Worm (Caenorhabditis elegans) whole organism, young adult: ENCODE measurements around the gene pals-20.
A peak's percentile ranks its signal among the peaks of the same experiment; 100 is the strongest.

Experiments used
- B0019.2 ChIP-seq: fragments of 200-800 bp; sonication (Bioruptor generic); conservative IDR thresholded peaks from 2 replicates; pipeline ENCODE4 v1.3.6; 2022; ENCODE audit warnings: missing genetic modification reagents, missing genetic modification characterization, missing compliant biosample characterization
- B0336.3 ChIP-seq: fragments of 200-800 bp; sonication (Bioruptor generic); IDR thresholded peaks from 2 replicates; pipeline ENCODE4 v1.3.6; 2022; ENCODE audit warnings: missing genetic modification characterization, missing compliant biosample characterization
- C17E4.6 ChIP-seq: fragments of 200-800 bp; sonication (Bioruptor generic); IDR thresholded peaks from 2 replicates; pipeline ENCODE4 v1.3.6; 2022; ENCODE audit warnings: missing genetic modification reagents, missing genetic modification characterization, missing compliant biosample characterization
- F22D6.2 ChIP-seq: sonication (generic microtip); optimal IDR thresholded peaks from 2 replicates; lab custom pipeline; 2016; ENCODE audit warnings: mild to moderate bottlenecking, missing genetic modification characterization, missing compliant biosample characterization
- F52B5.7 ChIP-seq: sonication (generic microtip); optimal IDR thresholded peaks from 2 replicates; lab custom pipeline; 2016; ENCODE audit warnings: mild to moderate bottlenecking, missing genetic modification characterization, missing compliant biosample characterization
- Y53F4B.3 ChIP-seq: fragments of 200-800 bp; sonication (Bioruptor generic); IDR thresholded peaks from 2 replicates; pipeline ENCODE4 v1.3.6; 2022; ENCODE audit warnings: missing genetic modification reagents, missing genetic modification characterization, missing compliant biosample characterization
- Y53G8AR.9 ChIP-seq: fragments of 200-800 bp; sonication (Bioruptor generic); conservative IDR thresholded peaks from 2 replicates; pipeline ENCODE4 v1.3.6; 2022; ENCODE audit warnings: missing genetic modification reagents, missing genetic modification characterization, missing compliant biosample characterization
- Y95B8A.8 ChIP-seq: fragments of 200-800 bp; sonication (Bioruptor generic); IDR thresholded peaks from 2 replicates; pipeline ENCODE4 v1.3.6; 2022; ENCODE audit warnings: missing genetic modification reagents, missing genetic modification characterization, missing compliant biosample characterization
- akir-1 ChIP-seq: fragments of 200-800 bp; sonication (Bioruptor generic); optimal IDR thresholded peaks from 2 replicates; lab custom pipeline; 2018; ENCODE audit warnings: mild to moderate bottlenecking, missing genetic modification characterization, moderate library complexity, missing compliant biosample characterization
- ama-1 ChIP-seq, 3 experiments: fragments of 150-350 bp in 1 of 3; sonication (generic microtip) in 2 of 3; optimal IDR thresholded peaks; 2 replicates each; lab custom pipeline; 2014 to 2018; ENCODE audit warnings: missing biosample characterization in 2 of 3, missing genetic modification characterization in 2 of 3, missing genetic modification reagents in 2 of 3
- attf-3 ChIP-seq: fragments of 200-800 bp; sonication (Bioruptor generic); conservative IDR thresholded peaks from 2 replicates; pipeline ENCODE4 v1.3.6; 2022; ENCODE audit warnings: missing genetic modification reagents, missing genetic modification characterization, missing compliant biosample characterization
- cebp-1 ChIP-seq, 2 experiments: fragments of 200-800 bp in 1 of 2; sonication (Bioruptor generic) in 1 of 2; sonication (generic microtip) in 1 of 2; IDR thresholded peaks in 1 of 2; optimal IDR thresholded peaks in 1 of 2; 2 replicates each; pipeline versions ENCODE4 v1.3.6 to Lab custom; 2017 to 2022; ENCODE audit warnings: missing compliant biosample characterization in 2 of 2, missing genetic modification characterization in 2 of 2, mild to moderate bottlenecking in 1 of 2, missing genetic modification reagents in 1 of 2, moderate library complexity in 1 of 2
- ceh-79 ChIP-seq: sonication (generic microtip); optimal IDR thresholded peaks from 2 replicates; lab custom pipeline; 2017; ENCODE audit warnings: mild to moderate bottlenecking, missing genetic modification characterization, missing compliant biosample characterization
- chd-7 ChIP-seq: sonication (generic microtip); optimal IDR thresholded peaks from 2 replicates; lab custom pipeline; 2016; ENCODE audit warnings: mild to moderate bottlenecking, missing genetic modification characterization, moderate library complexity, missing compliant biosample characterization
- dox-1 ChIP-seq: fragments of 200-800 bp; sonication (Bioruptor generic); IDR thresholded peaks from 2 replicates; pipeline ENCODE4 v1.3.6; 2022; ENCODE audit warnings: missing genetic modification reagents, missing genetic modification characterization, missing compliant biosample characterization
- dpl-1 ChIP-seq: fragments of 150-350 bp; optimal IDR thresholded peaks from 2 replicates; lab custom pipeline; 2014; ENCODE audit warnings: missing biosample characterization, missing genetic modification reagents, missing genetic modification characterization
- egrh-3 ChIP-seq: fragments of 200-800 bp; sonication (Bioruptor generic); IDR thresholded peaks from 2 replicates; pipeline ENCODE4 v1.3.6; 2022; ENCODE audit warnings: missing genetic modification reagents, missing genetic modification characterization, missing compliant biosample characterization
- ekl-4 ChIP-seq: fragments of 200-800 bp; sonication (Bioruptor generic); IDR thresholded peaks from 2 replicates; pipeline ENCODE4 v1.3.6; 2022; ENCODE audit warnings: missing genetic modification reagents, missing genetic modification characterization, missing compliant biosample characterization
- him-1 ChIP-seq: sonication (generic microtip); optimal IDR thresholded peaks from 2 replicates; lab custom pipeline; 2016; ENCODE audit warnings: missing genotype, missing genetic modification reagents, missing genetic modification characterization, missing compliant biosample characterization
- hmg-1.2 ChIP-seq: fragments of 200-800 bp; sonication (Bioruptor generic); IDR thresholded peaks from 2 replicates; pipeline ENCODE4 v1.3.6; 2022; ENCODE audit warnings: missing genetic modification reagents, missing genetic modification characterization, missing compliant biosample characterization
- lag-1 ChIP-seq: fragments of 200-800 bp; sonication (Bioruptor generic); IDR thresholded peaks from 2 replicates; pipeline ENCODE4 v1.3.6; 2022; ENCODE audit warnings: missing genetic modification reagents, missing genetic modification characterization, missing compliant biosample characterization
- lin-40 ChIP-seq: sonication (generic microtip); optimal IDR thresholded peaks from 2 replicates; lab custom pipeline; 2016; ENCODE audit warnings: missing genetic modification characterization, mild to moderate bottlenecking, missing compliant biosample characterization, missing genotype, missing genetic modification reagents
- lin-54 ChIP-seq: fragments of 200-800 bp; sonication (Bioruptor generic); optimal IDR thresholded peaks from 2 replicates; lab custom pipeline; 2018; ENCODE audit warnings: mild to moderate bottlenecking, missing genetic modification characterization, missing compliant biosample characterization
- madf-3 ChIP-seq: fragments of 200-800 bp; sonication (Bioruptor generic); IDR thresholded peaks from 2 replicates; pipeline ENCODE4 v1.3.6; 2022; ENCODE audit warnings: missing genetic modification reagents, missing genetic modification characterization, missing compliant biosample characterization
- nhr-80 ChIP-seq: sonication (generic microtip); optimal IDR thresholded peaks from 2 replicates; lab custom pipeline; 2016; ENCODE audit warnings: missing genetic modification characterization, missing compliant biosample characterization
- rcor-1 ChIP-seq: fragments of 200-800 bp; sonication (Bioruptor generic); IDR thresholded peaks from 2 replicates; pipeline ENCODE4 v1.3.6; 2022; ENCODE audit warnings: missing genetic modification reagents, missing genetic modification characterization, missing compliant biosample characterization
- rec-8 ChIP-seq, 2 experiments: sonication (generic microtip); optimal IDR thresholded peaks; 2 replicates each; lab custom pipeline; 2016; ENCODE audit warnings: mild to moderate bottlenecking in 2 of 2, missing genetic modification characterization in 2 of 2, missing genetic modification reagents in 2 of 2, missing genotype in 2 of 2, missing biosample characterization in 1 of 2, missing compliant biosample characterization in 1 of 2, moderate library complexity in 1 of 2
- rpc-1 ChIP-seq, 2 experiments: fragments of 150-350 bp in 1 of 2; sonication (generic microtip) in 1 of 2; optimal IDR thresholded peaks; 2 replicates each; lab custom pipeline; 2014 to 2018; ENCODE audit warnings: missing biosample characterization in 1 of 2, missing genetic modification characterization in 1 of 2, missing genetic modification reagents in 1 of 2, missing genotype in 1 of 2
- snpc-1.3 ChIP-seq: sonication (generic microtip); optimal IDR thresholded peaks from 2 replicates; lab custom pipeline; 2017; ENCODE audit warnings: missing genetic modification characterization, mild to moderate bottlenecking, missing compliant biosample characterization, antibody characterized with exemption, moderate library complexity, missing genotype, missing genetic modification reagents; ENCODE audit not compliant: insufficient read depth
- snpc-3.4 ChIP-seq: sonication (generic microtip); optimal IDR thresholded peaks from 2 replicates; lab custom pipeline; 2017; ENCODE audit warnings: missing genetic modification characterization, mild to moderate bottlenecking, missing compliant biosample characterization, antibody characterized with exemption, moderate library complexity, missing genotype, missing genetic modification reagents
- snpc-4 ChIP-seq, 5 experiments: fragments of 150-350 bp in 1 of 5; sonication (generic microtip) in 4 of 5; optimal IDR thresholded peaks; 2 replicates each; lab custom pipeline; 2014 to 2018; ENCODE audit warnings: missing genetic modification characterization in 5 of 5, missing biosample characterization in 3 of 5, antibody characterized with exemption in 2 of 5, mild to moderate bottlenecking in 2 of 5, missing compliant biosample characterization in 2 of 5, missing genotype in 2 of 5, moderate library complexity in 2 of 5, missing genetic modification reagents in 1 of 5
- somi-1 ChIP-seq: fragments of 200-800 bp; sonication (Bioruptor generic); optimal IDR thresholded peaks from 2 replicates; lab custom pipeline; 2018; ENCODE audit warnings: mild to moderate bottlenecking, missing genetic modification characterization, missing compliant biosample characterization
- tbp1 ChIP-seq: fragments of 200-800 bp; sonication (Bioruptor generic); optimal IDR thresholded peaks from 2 replicates; lab custom pipeline; 2018; ENCODE audit warnings: mild to moderate bottlenecking, missing genetic modification characterization, missing compliant biosample characterization
- tlf-1 ChIP-seq: fragments of 200-800 bp; sonication (Bioruptor generic); optimal IDR thresholded peaks from 2 replicates; lab custom pipeline; 2018; ENCODE audit warnings: mild to moderate bottlenecking, missing genetic modification characterization, missing compliant biosample characterization
- unc-62 ChIP-seq: fragments of 150-350 bp; optimal IDR thresholded peaks from 2 replicates; lab custom pipeline; 2014; ENCODE audit warnings: missing biosample characterization, missing genetic modification reagents, missing genetic modification characterization
- zim-3 ChIP-seq: sonication (generic microtip); optimal IDR thresholded peaks from 2 replicates; lab custom pipeline; 2017; ENCODE audit warnings: mild to moderate bottlenecking, missing genetic modification characterization, moderate library complexity, missing compliant biosample characterization
- ztf-18 ChIP-seq: sonication (generic microtip); optimal IDR thresholded peaks from 2 replicates; lab custom pipeline; 2016; ENCODE audit warnings: missing genotype, mild to moderate bottlenecking, missing genetic modification characterization, missing compliant biosample characterization
- ztf-25 ChIP-seq: fragments of 200-800 bp; sonication (Bioruptor generic); IDR thresholded peaks from 2 replicates; pipeline ENCODE4 v1.3.6; 2022; ENCODE audit warnings: missing genetic modification reagents, missing genetic modification characterization, missing compliant biosample characterization
- ztf-28 ChIP-seq: fragments of 200-800 bp; sonication (Bioruptor generic); IDR thresholded peaks from 2 replicates; pipeline ENCODE4 v1.3.6; 2022; ENCODE audit warnings: missing genetic modification reagents, missing genetic modification characterization, missing compliant biosample characterization

pals-20 gene

ce11 chrIII:1342919-1343419 is 45.2 kb downstream of the pals-20 start, which contains the start of gene fbxa-27:
Gene fbxa-27, plus strand, starts transcription at chrIII:1342969.
- TF ChIP-seq B0019.2 = no peak
- no peak for TF ChIP-seq F52B5.7 (tag; lab: Kevin White, UChicago)
- TF ChIP-seq F22D6.2 (tag; lab: Kevin White, UChicago) = no peak
- TF ChIP-seq ztf-28 (GFP tag; lab: Robert Waterston, UW) = no peak
- no peak for TF ChIP-seq snpc-3.4 (tag; lab: Kevin White, UChicago)
- no peak for TF ChIP-seq dox-1 (GFP tag; lab: Robert Waterston, UW)
- no peak for TF ChIP-seq rec-8 (tag; optimal IDR thresholded peaks at IDR 0.05; lab: Kevin White, UChicago)

ce11 chrIII:1342488-1342887 is 45.6 kb downstream of the pals-20 start, which contains the start of gene fbxa-26:
Gene fbxa-26, minus strand, starts transcription at chrIII:1342522.
- TF ChIP-seq somi-1 (GFP tag; lab: Kevin White, UChicago) (no peak), ekl-4 (GFP tag; lab: Robert Waterston, UW) (no peak), Y95B8A.8 (GFP tag; lab: Robert Waterston, UW) (no peak), unc-62 (GFP tag; lab: Kevin White, UChicago) (peak; percentile 0), chd-7 (tag; lab: Kevin White, UChicago) (no peak), rcor-1 (GFP tag; lab: Robert Waterston, UW) (no peak), ama-1 (optimal IDR thresholded peaks at IDR 0.05; lab: Kevin White, UChicago) (no peak), ama-1 (GFP tag; optimal IDR thresholded peaks at IDR 0.05; lab: Kevin White, UChicago) (no peak), hmg-1.2 (no peak), rpc-1 (optimal IDR thresholded peaks at IDR 0.05; lab: Kevin White, UChicago) (no peak), rpc-1 (tag; optimal IDR thresholded peaks at IDR 0.05; lab: Kevin White, UChicago) (no peak), snpc-4 (GFP tag; optimal IDR thresholded peaks at IDR 0.05; lab: Kevin White, UChicago) (no peak), snpc-4 (tag; optimal IDR thresholded peaks at IDR 0.05; lab: Kevin White, UChicago) (no peak), egrh-3 (GFP tag; lab: Robert Waterston, UW) (no peak), nhr-80 (tag; lab: Kevin White, UChicago) (peak; percentile 55), cebp-1 (GFP tag; IDR thresholded peaks at IDR 0.05; lab: Robert Waterston, UW) (peak; percentile 55; the same call in 1 of the 2 replicates), cebp-1 (tag; optimal IDR thresholded peaks at IDR 0.05; lab: Kevin White, UChicago) (peak; percentile 70), madf-3 (GFP tag; lab: Robert Waterston, UW) (no peak), tlf-1 (no peak), akir-1 (GFP tag; lab: Kevin White, UChicago) (no peak), F22D6.2 (tag; lab: Kevin White, UChicago) (no peak), Y53G8AR.9 (no peak), zim-3 (tag; lab: Kevin White, UChicago) (no peak)

ce11 chrIII:1340240-1340639 is 47.9 kb downstream of the pals-20 start, which contains the start of gene fbxa-5:
Gene fbxa-5, minus strand, starts transcription at chrIII:1340340.
- no peak for TF ChIP-seq tlf-1
- no peak for TF ChIP-seq B0019.2
- no peak for TF ChIP-seq B0336.3 (GFP tag; lab: Robert Waterston, UW)
- no peak for TF ChIP-seq snpc-1.3 (tag; lab: Kevin White, UChicago)
- no peak for TF ChIP-seq C17E4.6 (GFP tag; lab: Robert Waterston, UW)
- TF ChIP-seq ztf-25 (GFP tag; lab: Robert Waterston, UW) = no peak
- no peak for TF ChIP-seq lin-40
- no peak for TF ChIP-seq him-1 (tag; lab: Kevin White, UChicago)
- no peak for TF ChIP-seq lin-54 (GFP tag; lab: Kevin White, UChicago)
- TF ChIP-seq tbp1 = no peak
- TF ChIP-seq lag-1 (GFP tag; lab: Robert Waterston, UW) = no peak
- TF ChIP-seq Y53F4B.3 (GFP tag; lab: Robert Waterston, UW) = no peak
- no peak for TF ChIP-seq unc-62 (GFP tag; lab: Kevin White, UChicago)
- no peak for TF ChIP-seq ztf-28 (GFP tag; lab: Robert Waterston, UW)
- no peak for TF ChIP-seq Y53G8AR.9
- no peak for TF ChIP-seq dpl-1 (GFP tag; lab: Kevin White, UChicago)
- no peak for TF ChIP-seq ceh-79 (tag; lab: Kevin White, UChicago)
- TF ChIP-seq ztf-18 = no peak
- no peak for TF ChIP-seq attf-3
